Worm (Caenorhabditis elegans): ENCODE data around the gene sra-9.

- no peak for TF ChIP-seq flt-1 (GFP tag; IDR thresholded peaks at IDR 0.05)
- no peak for TF ChIP-seq klf-2 (GFP tag; conservative IDR thresholded peaks at IDR 0.05)
- TF ChIP-seq ztf-29 (GFP tag; IDR thresholded peaks at IDR 0.05): no peak
- no peak for TF ChIP-seq cog-1 (tag; optimal IDR thresholded peaks at IDR 0.05)
- TF ChIP-seq T22C8.4 (GFP tag; IDR thresholded peaks at IDR 0.05): no peak
- TF ChIP-seq tab-1 (GFP tag; IDR thresholded peaks at IDR 0.05): no peak
- no peak for TF ChIP-seq ztf-23 (GFP tag; IDR thresholded peaks at IDR 0.05)
Observed at ce11 chrII:9551536-9551935, 19.4 kb downstream of the sra-9 start, which contains the start of gene F35H8.12.
